Fruit fly (Drosophila melanogaster) whole organism, embryonic: Measurements from ENCODE around the gene CG13449.

Source experiments
- Adf1 ChIP-seq: fragments of 200-800 bp; sonication (Bioruptor generic); IDR thresholded peaks from 2 replicates; pipeline ENCODE4 v1.3.6; 2022; ENCODE audit warnings: missing biosample characterization, missing genetic modification characterization
- Awh ChIP-seq: fragments of 200-800 bp; sonication (Bioruptor generic); IDR thresholded peaks from 2 replicates; pipeline ENCODE4, ENCODE4 v1.3.6; 2022; ENCODE audit warnings: missing biosample characterization, missing genetic modification characterization
- Bdp1 ChIP-seq: fragments of 200-800 bp; sonication (Bioruptor generic); optimal IDR thresholded peaks from 3 replicates; lab custom pipeline; 2016; ENCODE audit warnings: missing biosample characterization, missing genetic modification characterization
- CG10321 ChIP-seq: fragments of 200-800 bp; sonication (Bioruptor generic); IDR thresholded peaks from 2 replicates; pipeline ENCODE4 v1.3.6; 2022; ENCODE audit warnings: missing biosample characterization, missing genetic modification characterization
- CG11504 ChIP-seq: fragments of 200-800 bp; sonication (Bioruptor generic); optimal IDR thresholded peaks from 3 replicates; lab custom pipeline; 2019; ENCODE audit warnings: missing biosample characterization, mild to moderate bottlenecking, missing genetic modification characterization, moderate library complexity
- CG13424 ChIP-seq: fragments of 200-800 bp; sonication (Bioruptor generic); optimal IDR thresholded peaks from 2 replicates; lab custom pipeline; 2019; ENCODE audit warnings: missing biosample characterization, mild to moderate bottlenecking, missing genetic modification characterization, moderate library complexity
- CG13894 ChIP-seq: fragments of 200-800 bp; sonication (Bioruptor generic); optimal IDR thresholded peaks from 3 replicates; lab custom pipeline; 2018; ENCODE audit warnings: missing biosample characterization, mild to moderate bottlenecking, missing genetic modification characterization, moderate library complexity
- CG1603 ChIP-seq: fragments of 200-800 bp; sonication (Bioruptor generic); optimal IDR thresholded peaks from 2 replicates; lab custom pipeline; 2019; ENCODE audit warnings: missing biosample characterization, mild to moderate bottlenecking, missing genetic modification characterization, moderate library complexity
- CG17328 ChIP-seq: fragments of 200-800 bp; sonication (Bioruptor generic); IDR thresholded peaks from 2 replicates; pipeline ENCODE4 v1.3.6; 2022; ENCODE audit warnings: missing biosample characterization, missing genetic modification characterization
- CG1832 ChIP-seq: fragments of 200-800 bp; sonication (Bioruptor generic); optimal IDR thresholded peaks from 2 replicates; lab custom pipeline; 2017; ENCODE audit warnings: missing biosample characterization, mild to moderate bottlenecking, missing genetic modification characterization, inconsistent platforms
- CG32772 ChIP-seq: fragments of 200-800 bp; sonication (Bioruptor generic); IDR thresholded peaks from 2 replicates; pipeline ENCODE4 v1.3.6; 2022; ENCODE audit warnings: missing biosample characterization, missing genetic modification characterization
- CG33557 ChIP-seq: fragments of 200-800 bp; sonication (Bioruptor generic); optimal IDR thresholded peaks from 2 replicates; lab custom pipeline; 2019; ENCODE audit warnings: missing biosample characterization, mild to moderate bottlenecking, missing genetic modification characterization, moderate library complexity
- CG9876 ChIP-seq: fragments of 200-800 bp; sonication (Bioruptor generic); optimal IDR thresholded peaks from 2 replicates; lab custom pipeline; 2016; ENCODE audit warnings: missing biosample characterization, missing genetic modification characterization
- D19A ChIP-seq: fragments of 200-800 bp; optimal IDR thresholded peaks from 3 replicates; lab custom pipeline; 2019; ENCODE audit warnings: missing biosample characterization, mild to moderate bottlenecking, missing genetic modification characterization, moderate library complexity
- D19B ChIP-seq: fragments of 200-800 bp; sonication (Bioruptor generic); optimal IDR thresholded peaks from 2 replicates; lab custom pipeline; 2017; ENCODE audit warnings: missing biosample characterization, mild to moderate bottlenecking, missing genetic modification characterization
- Doc3 ChIP-seq: fragments of 200-800 bp; sonication (Bioruptor generic); IDR thresholded peaks from 3 replicates; pipeline ENCODE4 v1.3.6; 2022; ENCODE audit warnings: missing biosample characterization, missing genetic modification characterization; ENCODE audit not compliant: partially characterized antibody
- Dp ChIP-seq: fragments of 200-800 bp; sonication (Bioruptor generic); optimal IDR thresholded peaks from 2 replicates; lab custom pipeline; 2018; ENCODE audit warnings: missing biosample characterization, mild to moderate bottlenecking, missing genetic modification characterization, moderate library complexity
- Ets97D ChIP-seq: fragments of 200-800 bp; sonication (Bioruptor generic); optimal IDR thresholded peaks from 3 replicates; lab custom pipeline; 2016; ENCODE audit warnings: missing biosample characterization, missing genetic modification characterization
- Fer1 ChIP-seq: fragments of 200-800 bp; sonication (Bioruptor generic); optimal IDR thresholded peaks from 2 replicates; lab custom pipeline; 2017; ENCODE audit warnings: missing biosample characterization, mild to moderate bottlenecking, missing genetic modification characterization
- Fer2 ChIP-seq: fragments of 200-800 bp; sonication (Bioruptor generic); optimal IDR thresholded peaks from 2 replicates; lab custom pipeline; 2018; ENCODE audit warnings: missing biosample characterization, mild to moderate bottlenecking, missing genetic modification characterization, moderate library complexity
- H15 ChIP-seq: fragments of 200-800 bp; sonication (Bioruptor generic); IDR thresholded peaks from 3 replicates; pipeline ENCODE4 v1.3.6; 2022; ENCODE audit warnings: missing biosample characterization, missing genetic modification characterization
- Hr51 ChIP-seq, 2 experiments: fragments of 200-800 bp; sonication (Bioruptor generic); optimal IDR thresholded peaks; 2 replicates in 1 of 2; 3 replicates in 1 of 2; lab custom pipeline; 2016 to 2018; ENCODE audit warnings: missing biosample characterization in 2 of 2, missing genetic modification characterization in 2 of 2, mild to moderate bottlenecking in 1 of 2, moderate library complexity in 1 of 2
- Med ChIP-seq: fragments of 200-800 bp; sonication (Bioruptor generic); peaks from one replicate; lab custom pipeline; 2016; ENCODE audit warnings: missing biosample characterization, missing genetic modification characterization, mild to moderate bottlenecking, inconsistent platforms, moderate library complexity
- PHDP ChIP-seq: fragments of 200-800 bp; sonication (Bioruptor generic); optimal IDR thresholded peaks from 3 replicates; lab custom pipeline; 2018; ENCODE audit warnings: missing biosample characterization, mild to moderate bottlenecking, missing genetic modification characterization, moderate library complexity
- Ptx1 ChIP-seq: fragments of 200-800 bp; sonication (Bioruptor generic); IDR thresholded peaks from 2 replicates; pipeline ENCODE4 v1.3.6; 2022; ENCODE audit warnings: missing biosample characterization, missing genetic modification characterization
- Side ChIP-seq: fragments of 200-800 bp; sonication (Bioruptor generic); optimal IDR thresholded peaks from 2 replicates; lab custom pipeline; 2016; ENCODE audit warnings: missing biosample characterization, missing genetic modification characterization
- Trl ChIP-seq, 3 experiments: fragments of >200 bp in 2 of 3; fragments of 200-800 bp in 1 of 3; sonication (Bioruptor generic) in 1 of 3; optimal IDR thresholded peaks; 2 replicates in 1 of 3; 3 replicates in 2 of 3; lab custom pipeline; 2016 to 2017; ENCODE audit warnings: missing biosample characterization in 1 of 3, missing genetic modification characterization in 1 of 3
- Vsx1 ChIP-seq: fragments of 200-800 bp; sonication (Bioruptor generic); optimal IDR thresholded peaks from 2 replicates; lab custom pipeline; 2017; ENCODE audit warnings: missing biosample characterization, mild to moderate bottlenecking, missing genetic modification characterization, missing genetic modification reagents
- Xrp1 ChIP-seq: fragments of 200-800 bp; sonication (Bioruptor generic); IDR thresholded peaks from 2 replicates; pipeline ENCODE4 v1.3.6; 2022; ENCODE audit warnings: missing biosample characterization, missing genetic modification characterization
- ato ChIP-seq: fragments of 200-800 bp; sonication (Bioruptor generic); IDR thresholded peaks from 2 replicates; pipeline ENCODE4 v1.3.6; 2022; ENCODE audit warnings: missing biosample characterization, missing genetic modification characterization; ENCODE audit not compliant: partially characterized antibody
- cg ChIP-seq: fragments of 200-800 bp; sonication (Bioruptor generic); optimal IDR thresholded peaks from 3 replicates; lab custom pipeline; 2019; ENCODE audit warnings: missing biosample characterization, mild to moderate bottlenecking, missing genetic modification characterization, moderate library complexity
- crol ChIP-seq: fragments of 200-800 bp; sonication (Bioruptor generic); IDR thresholded peaks from 2 replicates; pipeline ENCODE4 v1.3.6; 2022; ENCODE audit warnings: missing biosample characterization, missing genetic modification characterization
- dati ChIP-seq: fragments of 200-800 bp; sonication (Bioruptor generic); IDR thresholded peaks from 2 replicates; pipeline ENCODE4 v1.3.6; 2022; ENCODE audit warnings: missing biosample characterization, missing genetic modification characterization
- esg ChIP-seq: fragments of 200-800 bp; sonication (Bioruptor generic); conservative IDR thresholded peaks from 2 replicates; pipeline ENCODE4 v1.3.6; 2022; ENCODE audit warnings: missing biosample characterization, missing genetic modification characterization
- ken ChIP-seq: fragments of 200-800 bp; sonication (Bioruptor generic); IDR thresholded peaks from 3 replicates; pipeline ENCODE4 v1.3.6; 2022; ENCODE audit warnings: missing biosample characterization, missing genetic modification characterization
- knrl ChIP-seq: fragments of 200-800 bp; sonication (Bioruptor generic); IDR thresholded peaks from 3 replicates; pipeline ENCODE4 v1.3.6; 2022; ENCODE audit warnings: missing biosample characterization, missing genetic modification characterization; ENCODE audit not compliant: partially characterized antibody
- lola ChIP-seq, 3 experiments: fragments of >200 bp in 2 of 3; fragments of 200-800 bp in 1 of 3; sonication (Bioruptor generic) in 1 of 3; optimal IDR thresholded peaks; 2 replicates each; lab custom pipeline; 2017 to 2019; ENCODE audit warnings: missing biosample characterization in 3 of 3, missing genetic modification characterization in 3 of 3, mild to moderate bottlenecking in 1 of 3, moderate library complexity in 1 of 3
- p53 ChIP-seq: fragments of 200-800 bp; sonication (Bioruptor generic); optimal IDR thresholded peaks from 2 replicates; lab custom pipeline; 2016; ENCODE audit warnings: missing biosample characterization, missing genetic modification characterization
- rib ChIP-seq: fragments of 200-800 bp; sonication (Bioruptor generic); IDR thresholded peaks from 2 replicates; pipeline ENCODE4 v1.3.6; 2022; ENCODE audit warnings: missing biosample characterization, missing genetic modification characterization
- row ChIP-seq: fragments of 200-800 bp; sonication (Bioruptor generic); IDR thresholded peaks from 3 replicates; pipeline ENCODE4 v1.3.6; 2022; ENCODE audit warnings: missing biosample characterization, missing genetic modification characterization
- scrt ChIP-seq: fragments of 200-800 bp; sonication (Bioruptor generic); optimal IDR thresholded peaks from 2 replicates; lab custom pipeline; 2018; ENCODE audit warnings: missing biosample characterization, mild to moderate bottlenecking, missing genetic modification characterization, moderate library complexity
- sens ChIP-seq: fragments of 200-800 bp; sonication (Bioruptor generic); peaks from one replicate; lab custom pipeline; 2016; ENCODE audit warnings: missing biosample characterization, missing genetic modification characterization
- sug ChIP-seq: fragments of 200-800 bp; optimal IDR thresholded peaks from 2 replicates; lab custom pipeline; 2019; ENCODE audit warnings: missing biosample characterization, mild to moderate bottlenecking, missing genetic modification characterization, moderate library complexity
- unpg ChIP-seq: fragments of 200-800 bp; sonication (Bioruptor generic); optimal IDR thresholded peaks from 3 replicates; lab custom pipeline; 2018; ENCODE audit warnings: missing biosample characterization, mild to moderate bottlenecking, missing genetic modification characterization, moderate library complexity
- usp ChIP-seq: fragments of >200 bp; optimal IDR thresholded peaks from 2 replicates; lab custom pipeline; 2017; ENCODE audit warnings: missing biosample characterization, missing genetic modification characterization
- vvl ChIP-seq: fragments of 200-800 bp; sonication (Bioruptor generic); IDR thresholded peaks from 2 replicates; pipeline ENCODE4 v1.3.6; 2022; ENCODE audit warnings: missing biosample characterization, missing genetic modification characterization
- wdn ChIP-seq: fragments of 200-800 bp; sonication (Bioruptor generic); IDR thresholded peaks from 2 replicates; pipeline ENCODE4 v1.3.6; 2022; ENCODE audit warnings: missing biosample characterization, missing genetic modification characterization

The CG13449 gene

dm6 chr3L:15625676-15626414, 13.2 kb upstream of the CG13449 start (continued):
- TF ChIP-seq Dp, result peak; percentile 89
- TF ChIP-seq D19B (GFP tag; lab: Kevin White, UChicago), result peak; percentile 78
- peak; percentile 76 for TF ChIP-seq H15
- TF ChIP-seq ato, result no peak
- TF ChIP-seq CG10321 (GFP tag; lab: Robert Waterston, UW), result no peak
- TF ChIP-seq CG13894, result peak; percentile 25
- peak; percentile 92 for TF ChIP-seq D19A
- peak; percentile 90 for TF ChIP-seq Ptx1 (GFP tag; lab: Robert Waterston, UW)
- peak; percentile 92 for TF ChIP-seq Med (GFP tag; lab: Kevin White, UChicago)
- peak; percentile 85 for TF ChIP-seq row (GFP tag; lab: Robert Waterston, UW)
- TF ChIP-seq Fer1 (GFP tag; lab: Kevin White, UChicago), result peak; percentile 80
- no peak for TF ChIP-seq CG9876 (GFP tag; lab: Kevin White, UChicago)
- TF ChIP-seq CG1603 (tag; lab: Kevin White, UChicago), result peak; percentile 38
- TF ChIP-seq Vsx1 (GFP tag; lab: Kevin White, UChicago), result peak; percentile 87
- peak in 1 of 2 experiments; percentile 95 for TF ChIP-seq Hr51 (GFP tag; optimal IDR thresholded peaks at IDR 0.05; lab: Kevin White, UChicago)

- no peak for TF ChIP-seq p53
- TF ChIP-seq CG33557 (GFP tag; lab: Kevin White, UChicago), result no peak
- TF ChIP-seq Fer2 (tag; lab: Kevin White, UChicago), result no peak
- TF ChIP-seq vvl (GFP tag; lab: Robert Waterston, UW), result 0 out of 2 replicates have a peak, but pooled peaks have one; percentile 31
- TF ChIP-seq ato, result no peak
- TF ChIP-seq esg (GFP tag; lab: Robert Waterston, UW), result no peak
- TF ChIP-seq usp (GFP tag; lab: Kevin White, UChicago), result no peak
- TF ChIP-seq Trl (optimal IDR thresholded peaks at IDR 0.05; lab: Kevin White, UChicago), result peak; percentile 65 to 82
- no peak for TF ChIP-seq Trl (GFP tag; optimal IDR thresholded peaks at IDR 0.05; lab: Kevin White, UChicago)
- TF ChIP-seq CG17328 (GFP tag; lab: Robert Waterston, UW), result no peak
- no peak for TF ChIP-seq CG13424 (tag; lab: Kevin White, UChicago)
- no peak for TF ChIP-seq CG11504
- no peak for TF ChIP-seq Awh
- no peak for TF ChIP-seq knrl (GFP tag; lab: Robert Waterston, UW)
- no peak for TF ChIP-seq unpg (GFP tag; lab: Kevin White, UChicago)
- no peak for TF ChIP-seq Ets97D (GFP tag; lab: Kevin White, UChicago)
- TF ChIP-seq Med (GFP tag; lab: Kevin White, UChicago), result peak; percentile 60
- no peak for TF ChIP-seq Xrp1 (GFP tag; lab: Robert Waterston, UW)
- TF ChIP-seq rib (GFP tag; lab: Robert Waterston, UW), result 0 out of 2 replicates have a peak, but pooled peaks have one; percentile 36
- no peak for TF ChIP-seq ken
- no peak for TF ChIP-seq PHDP (tag; lab: Kevin White, UChicago)
- peak; percentile 59 for TF ChIP-seq crol
- peak; percentile 66 for TF ChIP-seq Adf1 (GFP tag; lab: Robert Waterston, UW)
- TF ChIP-seq sug (tag; lab: Kevin White, UChicago), result no peak
- no peak for TF ChIP-seq dati
- peak; percentile 68 for TF ChIP-seq sens (GFP tag; lab: Kevin White, UChicago)
- no peak for TF ChIP-seq lola (GFP tag; optimal IDR thresholded peaks at IDR 0.05; lab: Kevin White, UChicago)
- TF ChIP-seq Bdp1 (GFP tag; lab: Kevin White, UChicago), result no peak
- TF ChIP-seq cg, result peak; percentile 67
- TF ChIP-seq Doc3, result no peak
- TF ChIP-seq scrt (GFP tag; lab: Kevin White, UChicago), result no peak
- no peak for TF ChIP-seq Side (GFP tag; lab: Kevin White, UChicago)
- TF ChIP-seq CG1832, result no peak
- TF ChIP-seq CG32772, result no peak
- 0 out of 2 replicates have a peak, but pooled peaks have one; percentile 19 for TF ChIP-seq wdn (GFP tag; lab: Robert Waterston, UW)
Measured at dm6 chr3L:15624944-15625610, 12.4 kb upstream of the CG13449 start.
